Fruit fly (Drosophila melanogaster) whole organism, adult: ENCODE measurements around the gene CG18269.

Source experiments
- CG11617 ChIP-seq: fragments of 200-800 bp; sonication (Bioruptor generic); optimal IDR thresholded peaks from 2 replicates; lab custom pipeline; 2017; ENCODE audit warnings: mild to moderate bottlenecking, missing biosample characterization, missing genetic modification reagents, missing genetic modification characterization
- CG12768 ChIP-seq: fragments of 200-800 bp; sonication (Bioruptor generic); optimal IDR thresholded peaks from 2 replicates; lab custom pipeline; 2017; ENCODE audit warnings: missing biosample characterization, missing genetic modification characterization, mild to moderate bottlenecking, moderate library complexity, missing genetic modification reagents
- CG14711 ChIP-seq: fragments of 200-800 bp; sonication (Bioruptor generic); optimal IDR thresholded peaks from 2 replicates; lab custom pipeline; 2018; ENCODE audit warnings: missing biosample characterization, mild to moderate bottlenecking, missing genetic modification characterization, moderate library complexity
- CG1620 ChIP-seq: fragments of 200-800 bp; sonication (Bioruptor generic); optimal IDR thresholded peaks from 2 replicates; lab custom pipeline; 2016; ENCODE audit warnings: missing biosample characterization, missing genetic modification characterization
- CG33017 ChIP-seq: fragments of 200-800 bp; sonication (Bioruptor generic); optimal IDR thresholded peaks from 2 replicates; lab custom pipeline; 2018; ENCODE audit warnings: missing biosample characterization, mild to moderate bottlenecking, missing genetic modification characterization, moderate library complexity
- CG5204 ChIP-seq: fragments of 200-800 bp; sonication (Bioruptor generic); optimal IDR thresholded peaks from 2 replicates; lab custom pipeline; 2016; ENCODE audit warnings: missing biosample characterization, missing genetic modification characterization
- CG7045 ChIP-seq: fragments of 200-800 bp; sonication (Bioruptor generic); optimal IDR thresholded peaks from 2 replicates; lab custom pipeline; 2017; ENCODE audit warnings: missing biosample characterization, mild to moderate bottlenecking, missing genetic modification characterization
- CG7101 ChIP-seq: fragments of 200-800 bp; sonication (Bioruptor generic); optimal IDR thresholded peaks from 2 replicates; lab custom pipeline; 2018; ENCODE audit warnings: missing biosample characterization, mild to moderate bottlenecking, missing genetic modification characterization, moderate library complexity
- Clk ChIP-seq: fragments of 200-800 bp; sonication (Bioruptor generic); optimal IDR thresholded peaks from 2 replicates; lab custom pipeline; 2017; ENCODE audit warnings: missing biosample characterization, missing genetic modification characterization
- Crg-1 ChIP-seq: fragments of 200-800 bp; sonication (Bioruptor generic); optimal IDR thresholded peaks from 2 replicates; lab custom pipeline; 2016; ENCODE audit warnings: missing biosample characterization, missing genetic modification characterization
- Hr96 ChIP-seq: fragments of 200-800 bp; sonication (Bioruptor generic); optimal IDR thresholded peaks from 2 replicates; lab custom pipeline; 2016; ENCODE audit warnings: missing biosample characterization, missing genetic modification characterization
- Mnt ChIP-seq: fragments of 200-800 bp; sonication (Bioruptor generic); optimal IDR thresholded peaks from 2 replicates; lab custom pipeline; 2016; ENCODE audit warnings: missing biosample characterization, mild to moderate bottlenecking, missing genetic modification characterization
- bab1 ChIP-seq: fragments of 200-800 bp; sonication (Bioruptor generic); optimal IDR thresholded peaks from 3 replicates; lab custom pipeline; 2019; ENCODE audit warnings: missing biosample characterization, mild to moderate bottlenecking, missing genetic modification characterization, moderate library complexity
- cic ChIP-seq: fragments of 200-800 bp; sonication (Bioruptor generic); optimal IDR thresholded peaks from 2 replicates; lab custom pipeline; 2017; ENCODE audit warnings: missing biosample characterization, mild to moderate bottlenecking, missing genetic modification characterization, moderate library complexity
- cnc ChIP-seq, 2 experiments: fragments of >200 bp; optimal IDR thresholded peaks; 2 replicates each; lab custom pipeline; 2017
- kay ChIP-seq: fragments of 200-800 bp; sonication (Bioruptor generic); peaks from one replicate; lab custom pipeline; 2016; ENCODE audit warnings: missing biosample characterization, missing genetic modification characterization, borderline replicate concordance
- ovo ChIP-seq: fragments of 200-800 bp; sonication (Bioruptor generic); optimal IDR thresholded peaks from 2 replicates; lab custom pipeline; 2016; ENCODE audit warnings: missing biosample characterization, missing genetic modification characterization
- pad ChIP-seq: fragments of 200-800 bp; sonication (Bioruptor generic); optimal IDR thresholded peaks from 3 replicates; lab custom pipeline; 2017; ENCODE audit warnings: missing biosample characterization, missing genetic modification characterization, mild to moderate bottlenecking, moderate library complexity, missing genetic modification reagents
- tj ChIP-seq: fragments of 200-800 bp; sonication (Bioruptor generic); optimal IDR thresholded peaks from 3 replicates; lab custom pipeline; 2017; ENCODE audit warnings: missing biosample characterization, mild to moderate bottlenecking, missing genetic modification characterization, moderate library complexity
- toe ChIP-seq: fragments of 200-800 bp; sonication (Bioruptor generic); optimal IDR thresholded peaks from 2 replicates; lab custom pipeline; 2016; ENCODE audit warnings: missing biosample characterization, missing genetic modification characterization

Gene CG18269

dm6 chr2L:5525723-5526122 is 25.9 kb upstream of the CG18269 start, which contains the start of gene Cap-D3:
Gene Cap-D3 (plus strand): TSS chr2L:5525905.
- TF ChIP-seq bab1 (GFP tag; lab: Kevin White, UChicago) (peak; percentile 6), CG14711 (no peak)

- TF ChIP-seq cnc (optimal IDR thresholded peaks at IDR 0.05; lab: Kevin White, UChicago) (no peak), CG7101 (tag; lab: Kevin White, UChicago) (no peak), bab1 (GFP tag; lab: Kevin White, UChicago) (no peak), Hr96 (no peak), CG1620 (GFP tag; lab: Kevin White, UChicago) (no peak), tj (GFP tag; lab: Kevin White, UChicago) (no peak), CG7045 (GFP tag; lab: Kevin White, UChicago) (no peak), CG12768 (GFP tag; lab: Kevin White, UChicago) (no peak), Clk (GFP tag; lab: Kevin White, UChicago) (no peak), CG33017 (tag; lab: Kevin White, UChicago) (no peak), CG11617 (no peak), CG5204 (GFP tag; lab: Kevin White, UChicago) (no peak), Mnt (no peak), toe (GFP tag; lab: Kevin White, UChicago) (no peak), ovo (GFP tag; lab: Kevin White, UChicago) (no peak)
These were observed 24.9 kb upstream of the CG18269 start, which contains the start of gene Cox11 for dm6 chr2L:5526738-5527137. Gene Cox11 (plus strand): TSS chr2L:5526957.

- no peak for TF ChIP-seq CG12768 (GFP tag; lab: Kevin White, UChicago)
- no peak for TF ChIP-seq pad (GFP tag; lab: Kevin White, UChicago)
- TF ChIP-seq CG1620 (GFP tag; lab: Kevin White, UChicago), result no peak
- no peak for TF ChIP-seq CG5204 (GFP tag; lab: Kevin White, UChicago)
- no peak for TF ChIP-seq kay (GFP tag; lab: Kevin White, UChicago)
- no peak for TF ChIP-seq CG11617
These were observed 23.8 kb upstream of the CG18269 start, which contains the start of gene CG31915 for dm6 chr2L:5527861-5528260. Gene CG31915 (plus strand): TSS chr2L:5528123.

- TF ChIP-seq cic, result no peak
- TF ChIP-seq toe (GFP tag; lab: Kevin White, UChicago), result no peak
- no peak for TF ChIP-seq CG14711
- no peak for TF ChIP-seq bab1 (GFP tag; lab: Kevin White, UChicago)
- TF ChIP-seq CG7045 (GFP tag; lab: Kevin White, UChicago), result no peak
- no peak for TF ChIP-seq kay (GFP tag; lab: Kevin White, UChicago)
- TF ChIP-seq Crg-1, result no peak
- TF ChIP-seq cnc (optimal IDR thresholded peaks at IDR 0.05; lab: Kevin White, UChicago), result no peak
- TF ChIP-seq CG1620 (GFP tag; lab: Kevin White, UChicago), result no peak
- no peak for TF ChIP-seq tj (GFP tag; lab: Kevin White, UChicago)
- no peak for TF ChIP-seq CG7101 (tag; lab: Kevin White, UChicago)
These were observed 19.6 kb upstream of the CG18269 start, which contains the start of gene Coq6 for dm6 chr2L:5532061-5532460. Gene Coq6 (minus strand): TSS chr2L:5532223.

dm6 chr2L:5536658-5537057 is 15.0 kb upstream of the CG18269 start, which contains the start of gene tomb:
Gene tomb (minus strand): TSS chr2L:5536758.
- no peak for TF ChIP-seq ovo (GFP tag; lab: Kevin White, UChicago)

dm6 chr2L:5537063-5537462 is 14.6 kb upstream of the CG18269 start:
- no peak for TF ChIP-seq Crg-1
- no peak for TF ChIP-seq Hr96
- no peak for TF ChIP-seq cic
- TF ChIP-seq Clk (GFP tag; lab: Kevin White, UChicago), result no peak
- TF ChIP-seq CG7045 (GFP tag; lab: Kevin White, UChicago), result no peak
- TF ChIP-seq kay (GFP tag; lab: Kevin White, UChicago), result no peak
- TF ChIP-seq cnc (optimal IDR thresholded peaks at IDR 0.05; lab: Kevin White, UChicago), result no peak
- TF ChIP-seq CG5204 (GFP tag; lab: Kevin White, UChicago), result no peak
- no peak for TF ChIP-seq toe (GFP tag; lab: Kevin White, UChicago)
- TF ChIP-seq tj (GFP tag; lab: Kevin White, UChicago), result no peak
- TF ChIP-seq CG7101 (tag; lab: Kevin White, UChicago), result no peak
- no peak for TF ChIP-seq bab1 (GFP tag; lab: Kevin White, UChicago)

dm6 chr2L:5539034-5539433 is 12.6 kb upstream of the CG18269 start, which contains the start of gene CG14015:
Gene CG14015 (minus strand): TSS chr2L:5539196.
- TF ChIP-seq CG14711 (no peak), ovo (GFP tag; lab: Kevin White, UChicago) (no peak), kay (GFP tag; lab: Kevin White, UChicago) (no peak), tj (GFP tag; lab: Kevin White, UChicago) (no peak), bab1 (GFP tag; lab: Kevin White, UChicago) (no peak), CG12768 (GFP tag; lab: Kevin White, UChicago) (no peak), Mnt (no peak), CG7045 (GFP tag; lab: Kevin White, UChicago) (no peak), CG7101 (tag; lab: Kevin White, UChicago) (no peak), Crg-1 (no peak), cic (no peak), toe (GFP tag; lab: Kevin White, UChicago) (no peak), cnc (optimal IDR thresholded peaks at IDR 0.05; lab: Kevin White, UChicago) (no peak), CG1620 (GFP tag; lab: Kevin White, UChicago) (no peak), pad (GFP tag; lab: Kevin White, UChicago) (no peak), Hr96 (no peak), Clk (GFP tag; lab: Kevin White, UChicago) (no peak), CG11617 (no peak), CG33017 (tag; lab: Kevin White, UChicago) (no peak)
